Worm (Caenorhabditis elegans): ENCODE data around the gene ccd-5.

DNA sequence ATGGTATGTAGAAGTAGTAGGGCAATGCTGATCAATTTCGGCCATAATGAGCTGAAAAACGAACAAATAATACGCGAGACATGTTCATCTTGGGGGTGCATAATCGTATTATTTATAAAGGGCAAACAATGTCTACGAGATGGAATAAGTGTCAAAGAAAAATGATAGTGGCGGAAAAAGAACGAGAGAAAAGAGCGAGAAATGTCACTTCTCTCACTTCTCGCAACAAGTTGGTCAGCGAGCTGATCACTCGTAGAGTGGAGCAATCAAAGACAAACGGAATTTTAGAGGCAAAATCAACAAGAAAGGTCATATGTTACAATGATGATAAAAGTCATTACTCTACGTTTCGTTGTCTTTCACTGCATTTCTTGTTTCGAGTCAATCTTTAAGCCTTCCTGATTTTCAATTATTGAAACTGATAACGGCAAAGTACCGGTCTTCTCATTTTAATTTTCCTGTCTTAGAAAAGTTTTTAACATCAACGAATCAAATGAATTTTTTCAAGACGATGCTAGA is 31.4 kb downstream of the ccd-5 start, which contains the start of gene F52H2.3:
- TF ChIP-seq mel-28 (tag; optimal IDR thresholded peaks at IDR 0.05; ENCODE audit: borderline replicate concordance) (no peak), aptf-2 (GFP tag; conservative IDR thresholded peaks at IDR 0.05) (no peak), F52B5.7 (tag; optimal IDR thresholded peaks at IDR 0.05) (no peak), Y79H2A.3 (GFP tag; conservative IDR thresholded peaks at IDR 0.05) (no peak), ekl-4 (GFP tag; IDR thresholded peaks at IDR 0.05) (no peak), pha-4 (tag; optimal IDR thresholded peaks at IDR 0.05) (no peak), unc-62 (GFP tag; optimal IDR thresholded peaks at IDR 0.05) (no peak), snpc-1.3 (tag; optimal IDR thresholded peaks at IDR 0.05; ENCODE audit: insufficient read depth) (no peak), ama-1 (optimal IDR thresholded peaks at IDR 0.05) (no peak), ama-1 (GFP tag; optimal IDR thresholded peaks at IDR 0.05) (no peak)
